Fruit fly (Drosophila melanogaster) whole organism, embryonic: ENCODE results near the gene tth.

Experiments
- Ada2b ChIP-seq: fragments of 200-800 bp; sonication (Bioruptor generic); IDR thresholded peaks from 2 replicates; pipeline ENCODE4 v1.3.6; 2022; ENCODE audit warnings: missing biosample characterization, missing genetic modification characterization
- CG10979 ChIP-seq: fragments of 200-800 bp; sonication (Bioruptor generic); optimal IDR thresholded peaks from 2 replicates; lab custom pipeline; 2018; ENCODE audit warnings: missing biosample characterization, mild to moderate bottlenecking, missing genetic modification characterization, moderate library complexity
- CG11456 ChIP-seq: fragments of 200-800 bp; sonication (Bioruptor generic); IDR thresholded peaks from 3 replicates; pipeline ENCODE4 v1.3.6; 2022; ENCODE audit warnings: missing biosample characterization, missing genetic modification characterization
- CG11504 ChIP-seq: fragments of 200-800 bp; sonication (Bioruptor generic); optimal IDR thresholded peaks from 3 replicates; lab custom pipeline; 2019; ENCODE audit warnings: missing biosample characterization, mild to moderate bottlenecking, missing genetic modification characterization, moderate library complexity
- CG11695 ChIP-seq: fragments of 200-800 bp; sonication (Bioruptor generic); IDR thresholded peaks from 3 replicates; pipeline ENCODE4 v1.3.6; 2022; ENCODE audit warnings: missing biosample characterization, missing genetic modification characterization
- CG13775 ChIP-seq: fragments of 200-800 bp; sonication (Bioruptor generic); optimal IDR thresholded peaks from 3 replicates; lab custom pipeline; 2017; ENCODE audit warnings: missing biosample characterization, mild to moderate bottlenecking, missing genetic modification characterization
- CG14441 ChIP-seq: fragments of 200-800 bp; sonication (Bioruptor generic); IDR thresholded peaks from 2 replicates; pipeline ENCODE4 v1.3.6; 2022; ENCODE audit warnings: missing biosample characterization, missing genetic modification characterization
- CG1603 ChIP-seq: fragments of 200-800 bp; sonication (Bioruptor generic); optimal IDR thresholded peaks from 2 replicates; lab custom pipeline; 2019; ENCODE audit warnings: missing biosample characterization, mild to moderate bottlenecking, missing genetic modification characterization, moderate library complexity
- CG17328 ChIP-seq: fragments of 200-800 bp; sonication (Bioruptor generic); IDR thresholded peaks from 2 replicates; pipeline ENCODE4 v1.3.6; 2022; ENCODE audit warnings: missing biosample characterization, missing genetic modification characterization
- CG18011 ChIP-seq: fragments of 200-800 bp; sonication (Bioruptor generic); optimal IDR thresholded peaks from 2 replicates; lab custom pipeline; 2017; ENCODE audit warnings: missing biosample characterization, missing genetic modification characterization, mild to moderate bottlenecking, moderate library complexity, missing genotype
- CG18599 ChIP-seq: fragments of 200-800 bp; sonication (Bioruptor generic); optimal IDR thresholded peaks from 3 replicates; lab custom pipeline; 2017; ENCODE audit warnings: missing biosample characterization, missing genetic modification characterization, mild to moderate bottlenecking, moderate library complexity, missing genetic modification reagents
- CG30403 ChIP-seq: fragments of 200-800 bp; sonication (Bioruptor generic); optimal IDR thresholded peaks from 3 replicates; lab custom pipeline; 2016; ENCODE audit warnings: missing biosample characterization, missing genetic modification characterization
- CG3065 ChIP-seq: fragments of 200-800 bp; sonication (Bioruptor generic); optimal IDR thresholded peaks from 2 replicates; lab custom pipeline; 2016; ENCODE audit warnings: missing biosample characterization, missing genetic modification characterization
- CG32532 ChIP-seq: fragments of 200-800 bp; sonication (Bioruptor generic); IDR thresholded peaks from 2 replicates; pipeline ENCODE4 v1.3.6; 2022; ENCODE audit warnings: missing biosample characterization, missing genetic modification characterization
- CG3847 ChIP-seq: fragments of 200-800 bp; sonication (Bioruptor generic); IDR thresholded peaks from 2 replicates; pipeline ENCODE4 v1.3.6; 2022; ENCODE audit warnings: missing biosample characterization, missing genetic modification characterization
- CG3995 ChIP-seq: fragments of 200-800 bp; sonication (Bioruptor generic); optimal IDR thresholded peaks from 3 replicates; lab custom pipeline; 2016; ENCODE audit warnings: missing biosample characterization, missing genetic modification characterization
- CG5180 ChIP-seq: fragments of 200-800 bp; sonication (Bioruptor generic); optimal IDR thresholded peaks from 3 replicates; lab custom pipeline; 2017; ENCODE audit warnings: missing biosample characterization, missing genetic modification characterization, mild to moderate bottlenecking, moderate library complexity, missing genetic modification reagents
- CG7963 ChIP-seq: fragments of 200-800 bp; sonication (Bioruptor generic); IDR thresholded peaks from 3 replicates; pipeline ENCODE4 v1.3.6; 2022; ENCODE audit warnings: missing biosample characterization, missing genetic modification characterization; ENCODE audit not compliant: partially characterized antibody
- CG9727 ChIP-seq: fragments of 200-800 bp; sonication (Bioruptor generic); optimal IDR thresholded peaks from 3 replicates; lab custom pipeline; 2017; ENCODE audit warnings: missing biosample characterization, mild to moderate bottlenecking, missing genetic modification characterization
- CkIIα-i1 ChIP-seq: fragments of 200-800 bp; sonication (Bioruptor generic); IDR thresholded peaks from 2 replicates; pipeline ENCODE4 v1.3.6; 2022; ENCODE audit warnings: missing biosample characterization, missing genetic modification characterization
- CoRest ChIP-seq: fragments of 200-800 bp; sonication (Bioruptor generic); optimal IDR thresholded peaks from 3 replicates; lab custom pipeline; 2018; ENCODE audit warnings: missing biosample characterization, mild to moderate bottlenecking, missing genetic modification characterization, moderate library complexity
- ERR ChIP-seq: fragments of 200-800 bp; sonication (Bioruptor generic); optimal IDR thresholded peaks from 2 replicates; lab custom pipeline; 2016; ENCODE audit warnings: missing biosample characterization, missing genetic modification characterization
- Hr51 ChIP-seq, 2 experiments: fragments of 200-800 bp; sonication (Bioruptor generic); optimal IDR thresholded peaks; 2 replicates in 1 of 2; 3 replicates in 1 of 2; lab custom pipeline; 2016 to 2018; ENCODE audit warnings: missing biosample characterization in 2 of 2, missing genetic modification characterization in 2 of 2, mild to moderate bottlenecking in 1 of 2, moderate library complexity in 1 of 2
- Med ChIP-seq: fragments of 200-800 bp; sonication (Bioruptor generic); peaks from one replicate; lab custom pipeline; 2016; ENCODE audit warnings: missing biosample characterization, missing genetic modification characterization, mild to moderate bottlenecking, inconsistent platforms, moderate library complexity
- Xrp1 ChIP-seq: fragments of 200-800 bp; sonication (Bioruptor generic); IDR thresholded peaks from 2 replicates; pipeline ENCODE4 v1.3.6; 2022; ENCODE audit warnings: missing biosample characterization, missing genetic modification characterization
- bsh ChIP-seq, 2 experiments: fragments of 200-800 bp; sonication (Bioruptor generic); optimal IDR thresholded peaks; 2 replicates each; lab custom pipeline; 2017 to 2018; ENCODE audit warnings: mild to moderate bottlenecking in 2 of 2, missing biosample characterization in 2 of 2, missing genetic modification characterization in 2 of 2, moderate library complexity in 1 of 2
- cad ChIP-seq: fragments of >200 bp; optimal IDR thresholded peaks from 2 replicates; lab custom pipeline; 2017; ENCODE audit warnings: missing biosample characterization, missing genetic modification characterization
- ci ChIP-seq: fragments of 200-800 bp; sonication (Bioruptor generic); IDR thresholded peaks from 3 replicates; pipeline ENCODE4 v1.3.6; 2022; ENCODE audit warnings: missing biosample characterization, missing genetic modification characterization
- disco-r ChIP-seq: fragments of 200-800 bp; sonication (Bioruptor generic); optimal IDR thresholded peaks from 2 replicates; lab custom pipeline; 2016; ENCODE audit warnings: missing biosample characterization, missing genetic modification characterization
- dmrt99B ChIP-seq: fragments of 200-800 bp; sonication (Bioruptor generic); optimal IDR thresholded peaks from 2 replicates; lab custom pipeline; 2018; ENCODE audit warnings: missing biosample characterization, mild to moderate bottlenecking, missing genetic modification characterization, moderate library complexity
- ems ChIP-seq: fragments of 200-800 bp; sonication (Bioruptor generic); optimal IDR thresholded peaks from 3 replicates; lab custom pipeline; 2016; ENCODE audit warnings: missing biosample characterization, missing genetic modification characterization
- ftz-f1 ChIP-seq: fragments of 200-800 bp; sonication (Bioruptor generic); optimal IDR thresholded peaks from 2 replicates; lab custom pipeline; 2016; ENCODE audit warnings: missing biosample characterization, missing genetic modification characterization
- gt ChIP-seq: fragments of 200-800 bp; sonication (Bioruptor generic); IDR thresholded peaks from 2 replicates; pipeline ENCODE4 v1.3.6; 2022; ENCODE audit warnings: missing biosample characterization, missing genetic modification characterization
- lbe ChIP-seq: fragments of 200-800 bp; sonication (Bioruptor generic); optimal IDR thresholded peaks from 2 replicates; lab custom pipeline; 2016; ENCODE audit warnings: missing biosample characterization, mild to moderate bottlenecking, missing genetic modification characterization
- luna ChIP-seq: fragments of 200-800 bp; sonication (Bioruptor generic); optimal IDR thresholded peaks from 2 replicates; lab custom pipeline; 2016; ENCODE audit warnings: missing biosample characterization, missing genetic modification characterization
- mam ChIP-seq: fragments of 200-800 bp; sonication (Bioruptor generic); optimal IDR thresholded peaks from 3 replicates; lab custom pipeline; 2016; ENCODE audit warnings: missing biosample characterization, missing genetic modification characterization
- onecut ChIP-seq: fragments of 200-800 bp; sonication (Bioruptor generic); IDR thresholded peaks from 2 replicates; pipeline ENCODE4 v1.3.6; 2022; ENCODE audit warnings: missing biosample characterization, missing genetic modification characterization
- sc ChIP-seq, 3 experiments: fragments of >200 bp in 2 of 3; fragments of 200-800 bp in 1 of 3; sonication (Bioruptor generic) in 1 of 3; optimal IDR thresholded peaks; 2 replicates in 2 of 3; 3 replicates in 1 of 3; lab custom pipeline; 2017; ENCODE audit warnings: mild to moderate bottlenecking in 1 of 3, missing biosample characterization in 1 of 3, missing genetic modification characterization in 1 of 3, missing genetic modification reagents in 1 of 3
- stwl ChIP-seq: fragments of 200-800 bp; sonication (Bioruptor generic); optimal IDR thresholded peaks from 3 replicates; lab custom pipeline; 2018; ENCODE audit warnings: missing biosample characterization, mild to moderate bottlenecking, missing genetic modification characterization, moderate library complexity
- zfh1 ChIP-seq: fragments of 200-800 bp; sonication (Bioruptor generic); IDR thresholded peaks from 3 replicates; pipeline ENCODE4 v1.3.6; 2022; ENCODE audit warnings: missing biosample characterization, missing genetic modification characterization

The tth gene

DNA sequence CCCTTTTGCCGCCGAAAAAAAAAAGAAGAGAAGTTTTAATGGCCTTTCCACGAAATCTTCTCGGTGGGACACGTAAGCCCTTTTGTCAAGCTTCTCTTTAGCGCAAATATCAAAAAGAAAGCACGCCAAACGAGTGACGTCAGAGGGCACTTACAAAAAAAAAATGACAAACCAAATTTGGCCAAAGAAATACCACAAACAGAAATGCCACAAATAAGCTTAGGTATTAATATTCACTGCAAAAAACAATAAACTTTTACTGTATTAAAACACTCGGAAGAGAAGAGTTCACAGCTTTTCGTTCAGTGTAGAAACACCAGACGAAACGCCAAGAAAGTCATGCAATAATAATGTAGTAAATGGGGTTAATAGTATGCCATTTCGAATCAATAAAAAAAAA is 48.3 kb downstream of the tth start (continued):
- no peak for TF ChIP-seq disco-r (GFP tag; lab: Kevin White, UChicago)
- peak; percentile 41; the same call in 1 of the 2 replicates for TF ChIP-seq CG17328 (GFP tag; lab: Robert Waterston, UW)
- TF ChIP-seq CG11695 (GFP tag; lab: Robert Waterston, UW), result peak; percentile 30; the same call in 1 of the 3 replicates
- TF ChIP-seq CoRest (tag; lab: Kevin White, UChicago), result peak; percentile 9
- peak; percentile 82 for TF ChIP-seq Med
- peak; percentile 45; the same call in 1 of the 2 replicates for TF ChIP-seq CG14441 (GFP tag; lab: Robert Waterston, UW)
- peak; percentile 25 for TF ChIP-seq CG18599 (GFP tag; lab: Kevin White, UChicago)
- peak; percentile 53; the same call in 1 of the 2 replicates for TF ChIP-seq CG32532
- peak; percentile 47 for TF ChIP-seq dmrt99B
- TF ChIP-seq ems, result no peak
- TF ChIP-seq cad (GFP tag; lab: Kevin White, UChicago), result no peak
- no peak for TF ChIP-seq gt (GFP tag; lab: Robert Waterston, UW)
- no peak for TF ChIP-seq ERR
- TF ChIP-seq bsh (GFP tag; optimal IDR thresholded peaks at IDR 0.05; lab: Kevin White, UChicago), result peak in 1 of 2 experiments; percentile 27
- peak; percentile 45 for TF ChIP-seq CG3847 (GFP tag; lab: Robert Waterston, UW)
- TF ChIP-seq CG5180 (GFP tag; lab: Kevin White, UChicago), result no peak
- no peak for TF ChIP-seq CG13775 (GFP tag; lab: Kevin White, UChicago)
- no peak for TF ChIP-seq stwl
- TF ChIP-seq onecut, result 0 out of 2 replicates have a peak, but pooled peaks have one; percentile 6
- no peak for TF ChIP-seq CG3995 (GFP tag; lab: Kevin White, UChicago)
- peak in 1 of 2 experiments; percentile 38 for TF ChIP-seq Hr51 (GFP tag; optimal IDR thresholded peaks at IDR 0.05; lab: Kevin White, UChicago)
- no peak for TF ChIP-seq CG7963 (GFP tag; lab: Robert Waterston, UW)
- TF ChIP-seq CG1603 (tag; lab: Kevin White, UChicago), result no peak
- TF ChIP-seq ci (GFP tag; lab: Robert Waterston, UW), result peak; percentile 49; the same call in 1 of the 3 replicates
- no peak for TF ChIP-seq CG3065 (GFP tag; lab: Kevin White, UChicago)
- TF ChIP-seq Ada2b (GFP tag; lab: Robert Waterston, UW), result peak; percentile 52
- TF ChIP-seq sc (optimal IDR thresholded peaks at IDR 0.05; lab: Kevin White, UChicago), result no peak
- no peak for TF ChIP-seq sc (GFP tag; optimal IDR thresholded peaks at IDR 0.05; lab: Kevin White, UChicago)
- TF ChIP-seq CG9727 (GFP tag; lab: Kevin White, UChicago), result no peak
- no peak for TF ChIP-seq lbe (GFP tag; lab: Kevin White, UChicago)
- peak; percentile 25 for TF ChIP-seq CG30403 (GFP tag; lab: Kevin White, UChicago)
- peak; percentile 46; the same call in 1 of the 2 replicates for TF ChIP-seq Xrp1
- no peak for TF ChIP-seq luna (GFP tag; lab: Kevin White, UChicago)
- no peak for TF ChIP-seq CkIIα-i1 (GFP tag; lab: Robert Waterston, UW)
- peak; percentile 36 for TF ChIP-seq mam (GFP tag; lab: Kevin White, UChicago)
- TF ChIP-seq ftz-f1 (GFP tag; lab: Kevin White, UChicago), result no peak
- TF ChIP-seq CG11504 (tag; lab: Kevin White, UChicago), result peak; percentile 59
- no peak for TF ChIP-seq CG18011 (GFP tag; lab: Kevin White, UChicago)
- TF ChIP-seq zfh1 (GFP tag; lab: Robert Waterston, UW), result peak; percentile 50; the same call in 1 of the 3 replicates
- TF ChIP-seq CG11456 (GFP tag; lab: Robert Waterston, UW), result peak; percentile 35; the same call in 1 of the 3 replicates
- peak; percentile 19 for TF ChIP-seq CG10979 (tag; lab: Kevin White, UChicago)
